Worm (Caenorhabditis elegans): Measurements from ENCODE around the gene ari-2.

- TF ChIP-seq him-1 (tag; optimal IDR thresholded peaks at IDR 0.05) (no peak), W03F9.2 (tag; optimal IDR thresholded peaks at IDR 0.05) (no peak), dao-5 (tag; optimal IDR thresholded peaks at IDR 0.05) (no peak)
These were observed 31.9 kb upstream of the ari-2 start for ce11 chrIV:5519044-5519443.
